Worm (Caenorhabditis elegans) whole organism, L1 larva: ENCODE data around the gene C25A8.1.

Source experiments
- ces-1 ChIP-seq: fragments of 150-350 bp; optimal IDR thresholded peaks from 2 replicates; lab custom pipeline; 2014; ENCODE audit warnings: missing biosample characterization, missing genetic modification reagents, missing genetic modification characterization
- dpl-1 ChIP-seq, 3 experiments: fragments of 150-350 bp in 2 of 3; sonication (generic microtip) in 1 of 3; optimal IDR thresholded peaks; 2 replicates each; lab custom pipeline; 2014 to 2017; ENCODE audit warnings: missing biosample characterization in 3 of 3, missing genetic modification characterization in 3 of 3, missing genetic modification reagents in 3 of 3
- egl-13 ChIP-seq: sonication (generic microtip); optimal IDR thresholded peaks from 2 replicates; lab custom pipeline; 2016; ENCODE audit warnings: missing genotype, missing genetic modification reagents, missing genetic modification characterization, missing compliant biosample characterization
- ets-5 ChIP-seq: fragments of 200-800 bp; sonication (Bioruptor generic); IDR thresholded peaks from 2 replicates; pipeline ENCODE4 v1.3.6; 2022; ENCODE audit warnings: missing genetic modification characterization, missing compliant biosample characterization
- pqm-1 ChIP-seq: sonication (generic microtip); optimal IDR thresholded peaks from 3 replicates; lab custom pipeline; 2017; ENCODE audit warnings: missing biosample characterization, missing genetic modification characterization

DNA sequence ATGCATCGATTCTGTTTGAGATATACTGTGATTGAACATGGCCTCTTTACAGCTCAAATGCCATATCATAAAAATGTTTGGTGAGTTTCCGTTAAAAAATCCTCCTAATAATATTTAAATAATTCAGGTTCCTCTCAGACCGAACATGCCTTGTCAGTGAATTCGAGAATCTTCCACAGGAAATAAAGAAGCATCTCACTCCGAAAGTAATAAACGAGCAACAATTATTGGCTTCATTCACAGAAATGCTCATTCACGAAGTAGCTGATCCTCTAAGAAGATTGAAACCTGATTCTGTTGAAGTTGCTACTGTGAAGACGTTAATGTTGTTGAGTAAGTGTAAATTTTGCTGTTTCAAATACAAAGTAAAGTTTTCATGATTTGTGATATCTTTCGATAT is 41.2 kb downstream of the C25A8.1 start:
- TF ChIP-seq egl-13 (no peak), dpl-1 (GFP tag; optimal IDR thresholded peaks at IDR 0.05; lab: Kevin White, UChicago) (no peak), ets-5 (GFP tag; lab: Robert Waterston, UW) (no peak), ces-1 (GFP tag; lab: Kevin White, UChicago) (no peak), pqm-1 (tag; lab: Kevin White, UChicago) (no peak)
